Fruit fly (Drosophila melanogaster) S2 (cell line): ENCODE results near the gene Sytalpha.

Experiments
- CG8478 ChIP-seq: fragments of >200 bp; optimal IDR thresholded peaks from 2 replicates; lab custom pipeline; 2018
- CTCF ChIP-seq, 2 experiments: fragments of >200 bp; optimal IDR thresholded peaks; 2 replicates each; lab custom pipeline; 2018

dm6 chr2L:17542661-17543278 lies 49.3 kb upstream of the Sytalpha start:
- no peak for TF ChIP-seq CG8478 (lab: Kevin White, UChicago)
- TF ChIP-seq CTCF (optimal IDR thresholded peaks at IDR 0.05; lab: Kevin White, UChicago): no peak
